Fruit fly (Drosophila melanogaster): ENCODE measurements around the gene Atg1.

The Atg1 gene

dm6 chr3L:12799431-12800147 lies 5.3 kb downstream of the Atg1 start:
- TF ChIP-seq CG17801 (GFP tag; optimal IDR thresholded peaks at IDR 0.05; ENCODE audit: partially characterized antibody): no peak

dm6 chr3L:12798795-12799311 lies 6.1 kb downstream of the Atg1 start:
- no peak for TF ChIP-seq CG17801 (GFP tag; optimal IDR thresholded peaks at IDR 0.05; ENCODE audit: partially characterized antibody)

dm6 chr3L:12796077-12796641 lies 8.8 kb downstream of the Atg1 start:
- TF ChIP-seq CG17801 (GFP tag; optimal IDR thresholded peaks at IDR 0.05; ENCODE audit: partially characterized antibody): no peak

- peak; percentile 28 for TF ChIP-seq CG17801 (GFP tag; optimal IDR thresholded peaks at IDR 0.05; ENCODE audit: partially characterized antibody)
These were observed 10.4 kb downstream of the Atg1 start for dm6 chr3L:12794532-12794931.

- peak; percentile 51 for TF ChIP-seq CG17801 (GFP tag; optimal IDR thresholded peaks at IDR 0.05; ENCODE audit: partially characterized antibody)
These were observed 11.9 kb downstream of the Atg1 start for dm6 chr3L:12792933-12793448.

dm6 chr3L:12791679-12792229 lies 13.2 kb downstream of the Atg1 start:
- TF ChIP-seq CG17801 (GFP tag; optimal IDR thresholded peaks at IDR 0.05; ENCODE audit: partially characterized antibody): no peak

- TF ChIP-seq CG17801 (GFP tag; optimal IDR thresholded peaks at IDR 0.05; ENCODE audit: partially characterized antibody): no peak
These were observed 13.9 kb downstream of the Atg1 start for dm6 chr3L:12790783-12791678.

dm6 chr3L:12789875-12790373 lies 15.0 kb downstream of the Atg1 start, which contains the start of gene CG42709:
Gene CG42709 (plus strand): TSS chr3L:12790192.
- TF ChIP-seq CG17801 (GFP tag; optimal IDR thresholded peaks at IDR 0.05; ENCODE audit: partially characterized antibody): peak; percentile 76

- TF ChIP-seq CG17801 (GFP tag; optimal IDR thresholded peaks at IDR 0.05; ENCODE audit: partially characterized antibody): no peak
These were observed 23.9 kb downstream of the Atg1 start, which contains the start of the genes CG10969 and CG17666 for dm6 chr3L:12780997-12781396. Gene CG10969 (minus strand): TSS chr3L:12781097. Gene CG17666 (plus strand): TSS chr3L:12781325.

- no peak for TF ChIP-seq CG17801 (GFP tag; optimal IDR thresholded peaks at IDR 0.05; ENCODE audit: partially characterized antibody)
These were observed 26.3 kb downstream of the Atg1 start, which contains the start of gene CG32106 for dm6 chr3L:12778616-12779015. Gene CG32106 (minus strand): TSS chr3L:12778716.

dm6 chr3L:12772740-12773686 lies 31.9 kb downstream of the Atg1 start, which contains the start of gene Hip1:
Gene Hip1 (minus strand): TSS chr3L:12773573.
- TF ChIP-seq CG17801 (GFP tag; optimal IDR thresholded peaks at IDR 0.05; ENCODE audit: partially characterized antibody): peak; percentile 21

dm6 chr3L:12754769-12755189 lies 50.1 kb downstream of the Atg1 start, which contains the start of the genes CG10973 and Vps13D:
Gene CG10973 (minus strand): TSS chr3L:12754774.
Gene Vps13D (plus strand): TSS chr3L:12755049.
- peak; percentile 61 for TF ChIP-seq CG17801 (GFP tag; optimal IDR thresholded peaks at IDR 0.05; ENCODE audit: partially characterized antibody)

Data from ovary, adult (tissue).